In genomic region chrX:10118333-10118732, dm6 we compare ENCODE assay signal across 1 fruit fly cellular context.
A peak's percentile ranks its signal among the peaks of the same experiment; 100 is the strongest.
TF ChIP-seq lines count a peak whose summit lies in the region.

No protein-coding gene starts in this region.

TF ChIP-seq in whole organism, prepupa, 60 proteins besides CTCF, POLR2A, EP300 and RAD21 (continued from another document):
- TF ChIP-seq CG6792 (GFP tag; optimal IDR thresholded peaks at IDR 0.05; lab: Kevin White, UChicago) (no peak), CG31627 (GFP tag; optimal IDR thresholded peaks at IDR 0.05; lab: Kevin White, UChicago) (peak; percentile 14), Eip78C (GFP tag; lab: Kevin White, UChicago) (peak; percentile 80), Sox102F (GFP tag; optimal IDR thresholded peaks at IDR 0.05; lab: Kevin White, UChicago) (no peak), Sox14 (GFP tag; optimal IDR thresholded peaks at IDR 0.05; lab: Kevin White, UChicago) (peak; percentile 10), Hr38 (GFP tag; optimal IDR thresholded peaks at IDR 0.05; lab: Kevin White, UChicago) (no peak), CG8319 (GFP tag; optimal IDR thresholded peaks at IDR 0.05; lab: Kevin White, UChicago) (no peak), CG6163 (GFP tag; IDR thresholded peaks at IDR 0.05; lab: Robert Waterston, UW) (no peak), CG8119 (GFP tag; IDR thresholded peaks at IDR 0.05; lab: Robert Waterston, UW) (no peak), Lpt (GFP tag; optimal IDR thresholded peaks at IDR 0.05; lab: Kevin White, UChicago) (no peak), CG16779 (tag; optimal IDR thresholded peaks at IDR 0.05; lab: Kevin White, UChicago) (no peak), esn (GFP tag; optimal IDR thresholded peaks at IDR 0.05; lab: Kevin White, UChicago) (peak; percentile 46), achi (GFP tag; optimal IDR thresholded peaks at IDR 0.05; lab: Kevin White, UChicago) (peak; percentile 11), CG34406 (GFP tag; optimal IDR thresholded peaks at IDR 0.05; lab: Kevin White, UChicago) (peak; percentile 39), fd59A (GFP tag; optimal IDR thresholded peaks at IDR 0.05; lab: Kevin White, UChicago) (no peak), CG11294 (GFP tag; IDR thresholded peaks at IDR 0.05; lab: Robert Waterston, UW) (no peak), fd85E (GFP tag; optimal IDR thresholded peaks at IDR 0.05; lab: Kevin White, UChicago) (no peak), net (GFP tag; optimal IDR thresholded peaks at IDR 0.05; lab: Kevin White, UChicago) (peak; percentile 3), dsx (GFP tag; optimal IDR thresholded peaks at IDR 0.05; lab: Kevin White, UChicago; ENCODE audit: poor library complexity, severe bottlenecking) (no peak), Eip75B (GFP tag; optimal IDR thresholded peaks at IDR 0.05; lab: Kevin White, UChicago) (peak; percentile 14), fkh (GFP tag; optimal IDR thresholded peaks at IDR 0.05; lab: Kevin White, UChicago) (no peak), CG10669 (GFP tag; optimal IDR thresholded peaks at IDR 0.05; lab: Kevin White, UChicago) (no peak), ss (GFP tag; optimal IDR thresholded peaks at IDR 0.05; lab: Kevin White, UChicago) (no peak), lz (GFP tag; optimal IDR thresholded peaks at IDR 0.05; lab: Kevin White, UChicago) (peak; percentile 45), Ets21C (GFP tag; optimal IDR thresholded peaks at IDR 0.05; lab: Kevin White, UChicago) (peak; percentile 25), CG8632 (GFP tag; optimal IDR thresholded peaks at IDR 0.05; lab: Kevin White, UChicago) (no peak), CG6276 (GFP tag; optimal IDR thresholded peaks at IDR 0.05; lab: Kevin White, UChicago) (no peak), CG9139 (GFP tag; optimal IDR thresholded peaks at IDR 0.05; lab: Kevin White, UChicago) (no peak), Blimp-1 (GFP tag; optimal IDR thresholded peaks at IDR 0.05; lab: Kevin White, UChicago) (no peak), acj6 (GFP tag; optimal IDR thresholded peaks at IDR 0.05; lab: Kevin White, UChicago) (peak; percentile 45), CG6808 (GFP tag; optimal IDR thresholded peaks at IDR 0.05; lab: Kevin White, UChicago) (no peak)
